Worm (Caenorhabditis elegans) whole organism, late embryonic: Measurements from ENCODE around the gene wht-7.

Experiments used
- C38D4.7 ChIP-seq: fragments of 200-800 bp; sonication (Bioruptor generic); optimal IDR thresholded peaks from 2 replicates; lab custom pipeline; 2018; ENCODE audit warnings: mild to moderate bottlenecking, missing genetic modification characterization, moderate library complexity, missing compliant biosample characterization
- F13H6.1 ChIP-seq: sonication (generic microtip); optimal IDR thresholded peaks from 2 replicates; lab custom pipeline; 2016; ENCODE audit warnings: missing genetic modification characterization, missing compliant biosample characterization
- K02D7.2 ChIP-seq: sonication (generic microtip); optimal IDR thresholded peaks from 2 replicates; lab custom pipeline; 2017; ENCODE audit warnings: mild to moderate bottlenecking, missing genetic modification characterization, missing compliant biosample characterization
- K09A11.1 ChIP-seq: sonication (generic microtip); optimal IDR thresholded peaks from 2 replicates; lab custom pipeline; 2017; ENCODE audit warnings: antibody characterized with exemption, mild to moderate bottlenecking, missing genetic modification characterization, missing compliant biosample characterization; ENCODE audit not compliant: insufficient read depth
- T23F11.4 ChIP-seq: fragments of 200-800 bp; sonication (Bioruptor generic); optimal IDR thresholded peaks from 2 replicates; lab custom pipeline; 2018; ENCODE audit warnings: mild to moderate bottlenecking, missing genetic modification characterization, missing compliant biosample characterization
- Y22D7AL.16 ChIP-seq: sonication (generic microtip); optimal IDR thresholded peaks from 2 replicates; lab custom pipeline; 2016; ENCODE audit warnings: missing genetic modification characterization, missing compliant biosample characterization
- ahr-1 ChIP-seq: sonication (generic microtip); optimal IDR thresholded peaks from 2 replicates; lab custom pipeline; 2016; ENCODE audit warnings: missing genetic modification characterization, missing compliant biosample characterization
- ceh-14 ChIP-seq: sonication (generic microtip); optimal IDR thresholded peaks from 2 replicates; lab custom pipeline; 2016; ENCODE audit warnings: missing genotype, missing genetic modification characterization, missing compliant biosample characterization
- ceh-18 ChIP-seq: sonication (generic microtip); optimal IDR thresholded peaks from 2 replicates; lab custom pipeline; 2016; ENCODE audit warnings: missing genetic modification characterization, missing compliant biosample characterization
- ceh-19 ChIP-seq: fragments of 200-800 bp; sonication (Bioruptor generic); optimal IDR thresholded peaks from 2 replicates; lab custom pipeline; 2018; ENCODE audit warnings: mild to moderate bottlenecking, missing genetic modification characterization, missing compliant biosample characterization
- ceh-2 ChIP-seq: sonication (generic microtip); optimal IDR thresholded peaks from 2 replicates; lab custom pipeline; 2016; ENCODE audit warnings: missing genotype, missing genetic modification characterization, missing compliant biosample characterization
- ceh-22 ChIP-seq: sonication (generic microtip); optimal IDR thresholded peaks from 2 replicates; lab custom pipeline; 2017; ENCODE audit warnings: missing biosample characterization, missing genetic modification characterization
- ceh-24 ChIP-seq: sonication (generic microtip); optimal IDR thresholded peaks from 2 replicates; lab custom pipeline; 2016; ENCODE audit warnings: mild to moderate bottlenecking, missing genetic modification characterization, missing compliant biosample characterization
- ceh-30 ChIP-seq: fragments of 150-350 bp; optimal IDR thresholded peaks from 2 replicates; lab custom pipeline; 2014; ENCODE audit warnings: missing biosample characterization, missing genetic modification characterization
- ceh-31 ChIP-seq: sonication (generic microtip); optimal IDR thresholded peaks from 2 replicates; lab custom pipeline; 2016; ENCODE audit warnings: missing genetic modification characterization, missing compliant biosample characterization
- ceh-34 ChIP-seq: sonication (generic microtip); optimal IDR thresholded peaks from 2 replicates; lab custom pipeline; 2016; ENCODE audit warnings: mild to moderate bottlenecking, missing genetic modification characterization, missing compliant biosample characterization
- ceh-45 ChIP-seq: fragments of 200-800 bp; sonication (Bioruptor generic); IDR thresholded peaks from 2 replicates; pipeline ENCODE4 v1.3.6; 2022; ENCODE audit warnings: missing genetic modification reagents, missing genetic modification characterization, missing compliant biosample characterization
- ceh-6 ChIP-seq: fragments of 200-800 bp; sonication (Bioruptor generic); optimal IDR thresholded peaks from 2 replicates; lab custom pipeline; 2018; ENCODE audit warnings: mild to moderate bottlenecking, missing genetic modification characterization, missing compliant biosample characterization
- ceh-9 ChIP-seq: sonication (generic microtip); optimal IDR thresholded peaks from 2 replicates; lab custom pipeline; 2016; ENCODE audit warnings: mild to moderate bottlenecking, missing genetic modification characterization, inconsistent platforms, missing compliant biosample characterization
- che-1 ChIP-seq: sonication (generic microtip); optimal IDR thresholded peaks from 2 replicates; lab custom pipeline; 2016; ENCODE audit warnings: mild to moderate bottlenecking, missing genetic modification characterization, missing compliant biosample characterization
- dmd-4 ChIP-seq: sonication (generic microtip); optimal IDR thresholded peaks from 2 replicates; lab custom pipeline; 2016; ENCODE audit warnings: borderline replicate concordance, missing genetic modification characterization, missing compliant biosample characterization
- elt-4 ChIP-seq: sonication (generic microtip); optimal IDR thresholded peaks from 2 replicates; lab custom pipeline; 2016; ENCODE audit warnings: missing genetic modification characterization, missing compliant biosample characterization
- fax-1 ChIP-seq: sonication (generic microtip); optimal IDR thresholded peaks from 2 replicates; lab custom pipeline; 2016; ENCODE audit warnings: missing genotype, missing genetic modification characterization, missing compliant biosample characterization
- fkh-10 ChIP-seq: fragments of 150-350 bp; optimal IDR thresholded peaks from 2 replicates; lab custom pipeline; 2014; ENCODE audit warnings: missing biosample characterization, missing genetic modification reagents, missing genetic modification characterization
- fkh-6 ChIP-seq: sonication (generic microtip); optimal IDR thresholded peaks from 2 replicates; lab custom pipeline; 2016; ENCODE audit warnings: missing genetic modification characterization, missing compliant biosample characterization
- gmeb-2 ChIP-seq: sonication (generic microtip); optimal IDR thresholded peaks from 2 replicates; lab custom pipeline; 2016; ENCODE audit warnings: missing genetic modification characterization, inconsistent platforms, missing compliant biosample characterization
- hlh-13 ChIP-seq: fragments of 200-800 bp; sonication (Bioruptor generic); optimal IDR thresholded peaks from 2 replicates; lab custom pipeline; 2018; ENCODE audit warnings: mild to moderate bottlenecking, missing genetic modification characterization, missing compliant biosample characterization
- hlh-6 ChIP-seq: sonication (generic microtip); optimal IDR thresholded peaks from 2 replicates; lab custom pipeline; 2016; ENCODE audit warnings: missing genotype, missing genetic modification characterization, missing compliant biosample characterization
- lin-11 ChIP-seq: fragments of 200-800 bp; sonication (Bioruptor generic); optimal IDR thresholded peaks from 2 replicates; lab custom pipeline; 2018; ENCODE audit warnings: mild to moderate bottlenecking, missing genetic modification characterization, missing compliant biosample characterization
- madf-2 ChIP-seq: sonication (generic microtip); optimal IDR thresholded peaks from 2 replicates; lab custom pipeline; 2017; ENCODE audit warnings: missing genetic modification characterization, missing compliant biosample characterization
- nfya-1 ChIP-seq: sonication (generic microtip); optimal IDR thresholded peaks from 2 replicates; lab custom pipeline; 2017; ENCODE audit warnings: missing genetic modification characterization, mild to moderate bottlenecking, missing compliant biosample characterization, antibody characterized with exemption, moderate library complexity
- nhr-232 ChIP-seq: sonication (generic microtip); optimal IDR thresholded peaks from 2 replicates; lab custom pipeline; 2016; ENCODE audit warnings: missing genetic modification characterization, missing compliant biosample characterization
- npax-4 ChIP-seq: sonication (generic microtip); optimal IDR thresholded peaks from 2 replicates; lab custom pipeline; 2016; ENCODE audit warnings: missing genetic modification characterization, missing compliant biosample characterization
- pag-3 ChIP-seq: sonication (generic microtip); optimal IDR thresholded peaks from 2 replicates; lab custom pipeline; 2016; ENCODE audit warnings: missing compliant biosample characterization, missing genetic modification characterization, borderline replicate concordance
- pha-4 ChIP-seq: fragments of 150-350 bp; optimal IDR thresholded peaks from 2 replicates; lab custom pipeline; 2018; ENCODE audit warnings: missing biosample characterization, missing genetic modification reagents, missing genetic modification characterization
- pqm-1 ChIP-seq: sonication (generic microtip); optimal IDR thresholded peaks from 2 replicates; lab custom pipeline; 2016; ENCODE audit warnings: missing genetic modification characterization, missing compliant biosample characterization
- pros-1 ChIP-seq: fragments of 150-350 bp; optimal IDR thresholded peaks from 2 replicates; lab custom pipeline; 2014; ENCODE audit warnings: missing biosample characterization, missing genetic modification reagents, missing genetic modification characterization
- rnt-1 ChIP-seq: sonication (generic microtip); optimal IDR thresholded peaks from 2 replicates; lab custom pipeline; 2016; ENCODE audit warnings: missing genetic modification characterization, missing compliant biosample characterization
- sdc-2 ChIP-seq: sonication (generic microtip); optimal IDR thresholded peaks from 2 replicates; lab custom pipeline; 2016; ENCODE audit warnings: missing genotype, missing genetic modification characterization, missing compliant biosample characterization
- sox-2 ChIP-seq: fragments of 200-800 bp; sonication (Bioruptor generic); IDR thresholded peaks from 2 replicates; pipeline ENCODE4 v1.3.6; 2022; ENCODE audit warnings: missing genetic modification reagents, missing genetic modification characterization, missing compliant biosample characterization
- syd-9 ChIP-seq: sonication (generic microtip); optimal IDR thresholded peaks from 2 replicates; lab custom pipeline; 2016; ENCODE audit warnings: mild to moderate bottlenecking, missing genetic modification characterization, moderate library complexity, missing compliant biosample characterization
- tbx-2 ChIP-seq: sonication (generic microtip); optimal IDR thresholded peaks from 2 replicates; lab custom pipeline; 2016; ENCODE audit warnings: missing genetic modification characterization, missing compliant biosample characterization
- tbx-7 ChIP-seq: sonication (generic microtip); optimal IDR thresholded peaks from 2 replicates; lab custom pipeline; 2016; ENCODE audit warnings: missing genotype, missing genetic modification characterization, missing compliant biosample characterization
- ttx-3 ChIP-seq: sonication (generic microtip); optimal IDR thresholded peaks from 2 replicates; lab custom pipeline; 2016; ENCODE audit warnings: missing genetic modification reagents, missing genetic modification characterization, missing compliant biosample characterization
- unc-42 ChIP-seq: sonication (generic microtip); optimal IDR thresholded peaks from 2 replicates; lab custom pipeline; 2016; ENCODE audit warnings: missing genotype, missing genetic modification characterization, missing compliant biosample characterization
- unc-55 ChIP-seq: sonication (generic microtip); optimal IDR thresholded peaks from 2 replicates; lab custom pipeline; 2017; ENCODE audit warnings: missing biosample characterization, missing genetic modification reagents, missing genetic modification characterization
- unc-86 ChIP-seq: sonication (generic microtip); optimal IDR thresholded peaks from 2 replicates; lab custom pipeline; 2016; ENCODE audit warnings: missing genetic modification characterization, missing compliant biosample characterization
- zip-5 ChIP-seq: sonication (generic microtip); optimal IDR thresholded peaks from 2 replicates; lab custom pipeline; 2016; ENCODE audit warnings: missing genetic modification characterization, missing compliant biosample characterization
- ztf-16 ChIP-seq: sonication (generic microtip); optimal IDR thresholded peaks from 2 replicates; lab custom pipeline; 2017; ENCODE audit warnings: missing genetic modification characterization, missing compliant biosample characterization

wht-7 gene

DNA sequence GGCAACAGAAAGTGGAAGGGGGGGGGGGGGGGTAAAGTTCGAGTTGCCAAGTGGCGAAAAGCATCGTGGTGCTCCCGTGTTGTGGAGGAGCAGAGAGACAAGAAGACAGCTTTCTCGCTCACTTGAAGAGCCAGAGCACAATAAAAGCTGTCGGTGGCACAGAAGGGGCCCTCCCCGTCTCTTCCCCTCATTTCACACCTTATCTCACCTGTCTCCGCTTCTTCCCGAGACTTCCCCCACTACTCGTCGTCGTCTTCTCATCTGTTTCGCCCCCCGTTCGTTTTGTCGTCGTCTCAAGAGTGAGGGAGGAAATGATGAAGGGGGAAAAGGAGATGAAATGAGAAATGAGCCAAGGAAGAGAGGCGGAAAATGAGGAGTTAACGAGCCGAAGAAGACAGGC, 10.9 kb downstream of the wht-7 start (continued):
- no peak for TF ChIP-seq pqm-1 (tag; lab: Kevin White, UChicago)
- no peak for TF ChIP-seq gmeb-2 (tag; lab: Kevin White, UChicago)
- no peak for TF ChIP-seq ttx-3 (tag; lab: Kevin White, UChicago)
- TF ChIP-seq zip-5 (tag; lab: Kevin White, UChicago): no peak
- no peak for TF ChIP-seq ceh-24 (tag; lab: Kevin White, UChicago)
- no peak for TF ChIP-seq ceh-14 (tag; lab: Kevin White, UChicago)
- no peak for TF ChIP-seq pag-3 (tag; lab: Kevin White, UChicago)
- TF ChIP-seq sox-2 (GFP tag; lab: Robert Waterston, UW): no peak
- TF ChIP-seq F13H6.1 (tag; lab: Kevin White, UChicago): no peak
- no peak for TF ChIP-seq hlh-6
- no peak for TF ChIP-seq ceh-2 (tag; lab: Kevin White, UChicago)
- peak; percentile 5 for TF ChIP-seq nhr-232 (tag; lab: Kevin White, UChicago)
- TF ChIP-seq dmd-4 (tag; lab: Kevin White, UChicago): no peak
- no peak for TF ChIP-seq hlh-13 (GFP tag; lab: Kevin White, UChicago)
- no peak for TF ChIP-seq ceh-22 (tag; lab: Kevin White, UChicago)
- TF ChIP-seq unc-86 (tag; lab: Kevin White, UChicago): no peak
- TF ChIP-seq K02D7.2 (tag; lab: Kevin White, UChicago): no peak
- no peak for TF ChIP-seq npax-4 (tag; lab: Kevin White, UChicago)
- TF ChIP-seq Y22D7AL.16 (tag; lab: Kevin White, UChicago): no peak
- no peak for TF ChIP-seq lin-11 (tag; lab: Kevin White, UChicago)
- no peak for TF ChIP-seq ceh-6
- TF ChIP-seq sdc-2 (tag; lab: Kevin White, UChicago): peak; percentile 28
- TF ChIP-seq ceh-45 (GFP tag; lab: Robert Waterston, UW): no peak
- no peak for TF ChIP-seq ceh-9 (tag; lab: Kevin White, UChicago)
- no peak for TF ChIP-seq fkh-10 (GFP tag; lab: Kevin White, UChicago)
- no peak for TF ChIP-seq pha-4
- TF ChIP-seq elt-4 (tag; lab: Kevin White, UChicago): no peak
- peak; percentile 49 for TF ChIP-seq rnt-1 (tag; lab: Kevin White, UChicago)
- peak; percentile 48 for TF ChIP-seq ceh-19 (GFP tag; lab: Kevin White, UChicago)
- TF ChIP-seq T23F11.4 (GFP tag; lab: Kevin White, UChicago): no peak
- peak; percentile 73 for TF ChIP-seq tbx-2 (tag; lab: Kevin White, UChicago)
- TF ChIP-seq che-1: no peak
- no peak for TF ChIP-seq fax-1 (tag; lab: Kevin White, UChicago)
- TF ChIP-seq ztf-16 (tag; lab: Kevin White, UChicago): no peak
- no peak for TF ChIP-seq K09A11.1
- TF ChIP-seq ceh-30: no peak
- peak; percentile 36 for TF ChIP-seq unc-55 (GFP tag; lab: Kevin White, UChicago)

DNA sequence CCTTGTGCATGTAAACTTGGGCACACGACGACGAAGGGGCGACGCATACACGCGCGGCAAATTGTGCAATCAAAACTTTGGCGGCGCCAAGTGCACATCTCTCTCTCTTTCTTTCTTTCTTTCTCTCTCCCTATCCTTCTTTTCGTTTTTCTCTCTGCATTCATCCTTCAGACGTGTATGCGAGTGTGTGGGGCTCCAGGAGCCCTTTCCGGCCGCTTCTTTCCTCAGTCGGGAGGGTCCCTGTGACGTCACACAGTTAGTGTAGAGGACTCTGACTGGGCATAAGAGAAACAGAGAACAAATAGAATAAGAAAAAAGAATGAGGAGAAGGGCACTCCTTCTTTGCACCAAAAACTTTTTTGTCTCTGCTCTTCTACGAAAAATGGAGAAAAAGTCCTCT, 12.0 kb downstream of the wht-7 start:
- peak; percentile 80 for TF ChIP-seq unc-42 (tag; lab: Kevin White, UChicago)
- no peak for TF ChIP-seq tbx-7 (tag; lab: Kevin White, UChicago)
- no peak for TF ChIP-seq F13H6.1 (tag; lab: Kevin White, UChicago)
- peak; percentile 25 for TF ChIP-seq madf-2 (tag; lab: Kevin White, UChicago)
- no peak for TF ChIP-seq C38D4.7 (GFP tag; lab: Kevin White, UChicago)
- peak; percentile 39 for TF ChIP-seq tbx-2 (tag; lab: Kevin White, UChicago)
- no peak for TF ChIP-seq npax-4 (tag; lab: Kevin White, UChicago)
- TF ChIP-seq sox-2 (GFP tag; lab: Robert Waterston, UW): no peak
- TF ChIP-seq ceh-18: peak; percentile 63
- no peak for TF ChIP-seq hlh-6
- peak; percentile 43 for TF ChIP-seq nfya-1
- peak; percentile 74 for TF ChIP-seq ceh-31 (tag; lab: Kevin White, UChicago)
- TF ChIP-seq dmd-4 (tag; lab: Kevin White, UChicago): peak; percentile 15
- no peak for TF ChIP-seq ahr-1 (tag; lab: Kevin White, UChicago)
- TF ChIP-seq fkh-6: no peak
- peak; percentile 51 for TF ChIP-seq ceh-14 (tag; lab: Kevin White, UChicago)
- no peak for TF ChIP-seq T23F11.4 (GFP tag; lab: Kevin White, UChicago)
- TF ChIP-seq fax-1 (tag; lab: Kevin White, UChicago): peak; percentile 6
- no peak for TF ChIP-seq ceh-9 (tag; lab: Kevin White, UChicago)
- TF ChIP-seq ceh-34: peak; percentile 21
- no peak for TF ChIP-seq syd-9 (tag; lab: Kevin White, UChicago)
- TF ChIP-seq pros-1: peak; percentile 55
